Fruit fly (Drosophila melanogaster) S2 (cell line): ENCODE measurements around the gene Cog1.

Experiments used
- CG8478 ChIP-seq: fragments of >200 bp; optimal IDR thresholded peaks from 2 replicates; lab custom pipeline; 2018
- CTCF ChIP-seq, 2 experiments: fragments of >200 bp; optimal IDR thresholded peaks; 2 replicates each; lab custom pipeline; 2018

The Cog1 gene

DNA sequence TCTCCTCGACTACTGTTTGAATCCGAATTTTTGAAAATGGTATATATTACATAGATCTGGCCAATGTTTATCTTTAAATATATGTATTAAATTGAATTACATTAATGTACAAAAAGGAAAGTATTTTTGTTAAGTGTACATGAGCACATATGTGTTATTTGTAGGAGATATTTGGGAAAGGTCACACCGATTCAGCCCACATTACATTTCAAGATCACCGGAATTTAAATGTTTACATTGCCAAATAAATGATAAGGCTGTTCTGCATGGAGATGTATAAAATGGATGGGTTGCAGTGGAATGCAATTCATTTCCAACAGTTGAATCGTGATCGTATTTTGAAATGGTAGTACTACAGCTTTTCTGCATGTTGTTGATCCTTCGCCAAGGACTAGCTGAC is 9.6 kb upstream of the Cog1 start, which contains the start of gene CG3916:
TSS of gene CG3916 (plus strand) at position 301 of the 400 bp plus-strand sequence.
- TF ChIP-seq CTCF (optimal IDR thresholded peaks at IDR 0.05; lab: Kevin White, UChicago): no peak
- no peak for TF ChIP-seq CG8478 (lab: Kevin White, UChicago)

- TF ChIP-seq CG8478 (lab: Kevin White, UChicago) (no peak), CTCF (optimal IDR thresholded peaks at IDR 0.05; lab: Kevin White, UChicago) (no peak)
These were observed 6.8 kb upstream of the Cog1 start, which contains the start of gene CG12256 for dm6 chr3R:12226239-12226638. Gene CG12256 (minus strand): TSS chr3R:12226339.

- TF ChIP-seq CTCF (optimal IDR thresholded peaks at IDR 0.05; lab: Kevin White, UChicago): no peak
- TF ChIP-seq CG8478 (lab: Kevin White, UChicago): no peak
These were observed 5.4 kb upstream of the Cog1 start, which contains the start of gene CG17404 for dm6 chr3R:12224919-12225318. Gene CG17404 (minus strand): TSS chr3R:12225019.

- TF ChIP-seq CTCF (optimal IDR thresholded peaks at IDR 0.05; lab: Kevin White, UChicago) (peak; percentile 86 to 91), CG8478 (lab: Kevin White, UChicago) (no peak)
These were observed 2.6 kb upstream of the Cog1 start, which contains the start of gene Rsbp15 for dm6 chr3R:12222093-12222492. Gene Rsbp15 (plus strand): TSS chr3R:12222387.

dm6 chr3R:12221366-12221916 is 2.0 kb upstream of the Cog1 start, which contains the start of gene CG4860:
Gene CG4860 (minus strand): TSS chr3R:12221464.
- TF ChIP-seq CTCF (optimal IDR thresholded peaks at IDR 0.05; lab: Kevin White, UChicago): no peak
- no peak for TF ChIP-seq CG8478 (lab: Kevin White, UChicago)

- TF ChIP-seq CG8478 (lab: Kevin White, UChicago) (no peak), CTCF (optimal IDR thresholded peaks at IDR 0.05; lab: Kevin White, UChicago) (no peak)
These were observed 5.3 kb downstream of the Cog1 start, which contains the start of gene CG14742 for dm6 chr3R:12214201-12214600. Gene CG14742 (plus strand): TSS chr3R:12214501.

- TF ChIP-seq CG8478 (lab: Kevin White, UChicago) (no peak), CTCF (optimal IDR thresholded peaks at IDR 0.05; lab: Kevin White, UChicago) (no peak)
These were observed 7.9 kb downstream of the Cog1 start for dm6 chr3R:12211552-12211951.

DNA sequence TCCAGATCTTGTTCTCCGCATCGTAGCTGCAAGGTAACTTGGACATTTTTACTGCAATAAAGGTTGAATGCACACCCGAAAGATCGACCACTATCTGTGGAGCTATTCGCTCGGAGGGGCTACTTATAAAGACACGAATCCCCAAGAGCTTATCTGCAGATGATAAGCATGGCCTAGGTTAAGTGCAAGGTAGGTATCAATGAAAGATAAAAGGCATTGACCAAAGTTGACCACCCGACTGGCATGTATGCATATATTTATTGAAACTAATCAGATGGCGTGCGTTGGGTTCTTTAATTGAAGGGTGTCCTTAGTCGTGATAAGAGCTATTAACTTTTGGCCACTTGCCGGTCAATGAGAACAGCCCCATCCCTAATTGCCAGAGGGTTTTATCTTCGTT is 9.2 kb downstream of the Cog1 start, which contains the start of gene CG4830:
TSS of gene CG4830 (minus strand) at position 101 of the 400 bp plus-strand sequence.
- TF ChIP-seq CTCF (optimal IDR thresholded peaks at IDR 0.05; lab: Kevin White, UChicago) (no peak), CG8478 (lab: Kevin White, UChicago) (no peak)

- TF ChIP-seq CTCF (optimal IDR thresholded peaks at IDR 0.05; lab: Kevin White, UChicago) (no peak), CG8478 (lab: Kevin White, UChicago) (no peak)
These were observed 21.8 kb downstream of the Cog1 start, which contains the start of gene Adk1 for dm6 chr3R:12197641-12198040. Gene Adk1 (plus strand): TSS chr3R:12197941.

DNA sequence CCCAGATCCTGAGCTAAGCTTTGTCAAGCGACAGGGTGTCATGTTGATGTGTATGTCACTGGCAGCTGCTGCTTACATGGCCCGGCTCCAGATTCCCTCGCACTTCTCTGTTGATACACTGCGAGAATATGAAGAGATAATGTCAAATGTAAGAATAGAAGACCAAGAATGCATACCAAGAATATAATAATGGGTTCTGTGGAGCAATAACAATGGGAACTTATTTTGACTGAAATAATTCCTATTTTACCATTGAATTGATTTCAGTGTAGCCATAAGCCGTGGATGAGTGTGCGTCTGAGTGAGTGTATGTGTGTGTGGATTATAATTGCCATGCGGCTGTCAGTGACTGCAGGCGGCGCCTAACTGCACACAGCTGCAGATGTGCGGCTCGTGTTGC is 23.4 kb downstream of the Cog1 start:
- TF ChIP-seq CG8478 (lab: Kevin White, UChicago): no peak
- TF ChIP-seq CTCF (optimal IDR thresholded peaks at IDR 0.05; lab: Kevin White, UChicago): no peak

DNA sequence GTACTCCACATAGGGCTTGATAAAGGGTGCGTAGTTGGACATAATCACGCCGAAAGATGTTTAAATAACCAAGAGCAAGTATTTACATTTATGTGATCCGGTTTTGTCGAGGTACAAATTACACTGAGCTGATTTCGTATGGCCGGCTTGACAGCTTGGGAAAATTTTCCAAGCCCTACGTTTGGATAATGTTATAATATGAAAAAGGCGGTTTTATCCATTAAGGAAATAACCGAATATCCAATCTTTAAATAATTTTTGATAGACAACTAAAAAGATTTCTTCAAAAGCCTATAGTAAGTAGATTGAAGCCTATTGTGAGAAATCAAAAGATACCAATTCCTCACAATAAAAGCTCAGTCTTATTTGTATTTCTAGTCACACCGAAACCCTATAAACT is 24.6 kb downstream of the Cog1 start, which contains the start of the genes eIF3d2 and CG43450:
TSS of gene eIF3d2 (minus strand) at position 101 of the 400 bp plus-strand sequence.
TSS of gene CG43450 (plus strand) at position 384 of the 400 bp plus-strand sequence.
- TF ChIP-seq CG8478 (lab: Kevin White, UChicago) (no peak), CTCF (optimal IDR thresholded peaks at IDR 0.05; lab: Kevin White, UChicago) (no peak)

DNA sequence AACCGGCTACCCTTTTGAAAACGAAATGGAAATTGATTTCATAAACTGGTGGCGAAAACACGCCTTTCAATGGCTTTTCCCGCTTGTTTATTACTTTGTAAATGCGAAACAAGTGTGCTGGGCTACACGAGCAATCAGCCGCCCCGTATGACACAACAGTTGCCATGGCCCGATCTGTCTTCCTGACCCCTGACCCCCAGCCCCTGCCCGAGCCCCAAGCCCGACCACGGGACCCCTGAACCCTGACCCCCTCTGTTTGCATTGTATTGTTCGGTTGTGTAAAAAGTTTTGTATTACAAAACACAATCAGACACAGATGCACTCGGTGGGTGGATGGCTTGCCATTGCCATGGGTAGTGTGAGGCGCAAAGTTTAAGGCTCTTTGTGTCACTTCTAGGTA is 33.9 kb downstream of the Cog1 start:
- TF ChIP-seq CTCF (optimal IDR thresholded peaks at IDR 0.05; lab: Kevin White, UChicago) (no peak), CG8478 (lab: Kevin White, UChicago) (no peak)

DNA sequence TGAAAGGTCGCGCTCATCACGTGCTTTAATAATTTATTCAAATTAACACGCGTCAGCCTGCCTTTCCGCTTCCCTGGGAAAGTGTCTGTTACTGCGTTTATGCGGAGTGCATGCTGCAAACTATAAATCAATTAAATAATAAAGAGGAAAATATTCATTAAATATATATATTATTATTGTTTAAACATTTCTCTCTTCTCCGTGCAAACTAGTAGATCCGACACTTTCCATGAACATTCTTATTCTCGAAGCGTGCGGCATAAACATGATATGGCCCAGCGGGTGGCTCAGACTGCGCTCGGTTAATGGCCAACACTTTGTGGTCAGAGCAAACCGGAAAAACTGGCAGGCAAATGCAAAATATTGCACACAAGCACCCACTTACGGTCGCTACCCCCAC is 51.1 kb downstream of the Cog1 start:
- TF ChIP-seq CG8478 (lab: Kevin White, UChicago) (no peak), CTCF (optimal IDR thresholded peaks at IDR 0.05; lab: Kevin White, UChicago) (no peak)

DNA sequence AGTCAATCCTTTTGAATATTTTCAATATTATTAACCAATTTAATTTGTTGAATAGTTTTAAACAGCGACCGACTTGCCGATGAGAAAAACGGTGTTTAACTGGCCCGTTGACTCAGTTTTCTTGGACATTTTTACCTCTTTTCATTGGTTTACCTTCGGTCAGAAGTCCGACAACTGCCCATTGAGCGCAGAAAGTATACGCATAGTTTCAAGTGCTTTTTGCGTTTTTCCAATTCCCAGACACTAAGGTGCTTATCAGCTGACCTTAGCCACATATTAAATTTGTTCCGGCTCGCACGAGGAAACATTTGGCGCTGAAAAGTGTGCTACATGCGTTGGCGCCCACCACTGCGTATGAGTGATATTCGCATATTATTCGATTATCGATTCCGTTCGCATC is 53.4 kb downstream of the Cog1 start, which contains the start of gene Cpn:
TSS of gene Cpn (minus strand) at position 101 of the 400 bp plus-strand sequence.
- TF ChIP-seq CTCF (optimal IDR thresholded peaks at IDR 0.05; lab: Kevin White, UChicago): no peak
- no peak for TF ChIP-seq CG8478 (lab: Kevin White, UChicago)
